Worm (Caenorhabditis elegans): ENCODE results near the gene Y73F8A.26.

Y73F8A.26 gene

ce11 chrIV:15526477-15526876, 53.0 kb downstream of the Y73F8A.26 start (continued):
- TF ChIP-seq hlh-12 (tag; optimal IDR thresholded peaks at IDR 0.05) (no peak), let-526 (GFP tag; IDR thresholded peaks at IDR 0.05) (no peak), B0019.2 (GFP tag; conservative IDR thresholded peaks at IDR 0.05) (0 out of 2 replicates have a peak, but pooled peaks have one; percentile 48), madf-8 (GFP tag; conservative IDR thresholded peaks at IDR 0.05) (peak; percentile 37), ceh-27 (GFP tag; optimal IDR thresholded peaks at IDR 0.05) (peak; percentile 62), F33H1.4 (GFP tag; IDR thresholded peaks at IDR 0.05) (peak; percentile 60), nfya-2 (GFP tag; IDR thresholded peaks at IDR 0.05) (no peak), repo-1 (tag; optimal IDR thresholded peaks at IDR 0.05) (peak; percentile 58), sdz-38 (tag; optimal IDR thresholded peaks at IDR 0.05) (no peak), madf-10 (tag; optimal IDR thresholded peaks at IDR 0.05) (peak; percentile 51), aptf-2 (GFP tag; conservative IDR thresholded peaks at IDR 0.05) (peak; percentile 67; the same call in 1 of the 2 replicates), him-1 (tag; optimal IDR thresholded peaks at IDR 0.05) (peak; percentile 54), hmg-20 (GFP tag; IDR thresholded peaks at IDR 0.05) (no peak), ZK185.1 (tag; optimal IDR thresholded peaks at IDR 0.05; ENCODE audit: poor library complexity, severe bottlenecking) (peak; percentile 88), ekl-4 (GFP tag; IDR thresholded peaks at IDR 0.05) (peak; percentile 32; the same call in 1 of the 2 replicates), ceh-40 (GFP tag; IDR thresholded peaks at IDR 0.05) (no peak), hrde-1 (tag; optimal IDR thresholded peaks at IDR 0.05; ENCODE audit: borderline replicate concordance) (peak; percentile 83), madf-3 (GFP tag; IDR thresholded peaks at IDR 0.05) (peak; percentile 75; the same call in 1 of the 2 replicates), ztf-3 (GFP tag; optimal IDR thresholded peaks at IDR 0.05) (no peak), F57A8.1 (GFP tag; optimal IDR thresholded peaks at IDR 0.05) (no peak), nhr-90 (tag; optimal IDR thresholded peaks at IDR 0.05) (no peak), nfyb-1 (GFP tag; IDR thresholded peaks at IDR 0.05) (peak; percentile 62; the same call in 1 of the 2 replicates), madf-6 (GFP tag; IDR thresholded peaks at IDR 0.05) (peak; percentile 69), ztf-28 (GFP tag; IDR thresholded peaks at IDR 0.05) (peak; percentile 74; the same call in 1 of the 2 replicates), tlf-1 (GFP tag; optimal IDR thresholded peaks at IDR 0.05) (peak; percentile 67), ceh-100 (GFP tag; IDR thresholded peaks at IDR 0.05) (peak; percentile 56), Y67H2A.10 (GFP tag; conservative IDR thresholded peaks at IDR 0.05) (0 out of 2 replicates have a peak, but pooled peaks have one; percentile 21), lsl-1 (GFP tag; optimal IDR thresholded peaks at IDR 0.05) (peak; percentile 49), gei-17 (GFP tag; optimal IDR thresholded peaks at IDR 0.05) (no peak), unc-130 (GFP tag; optimal IDR thresholded peaks at IDR 0.05) (peak; percentile 91), F23B12.7 (tag; optimal IDR thresholded peaks at IDR 0.05; ENCODE audit: insufficient read depth) (no peak), hsf-1 (GFP tag; IDR thresholded peaks at IDR 0.05) (peak; percentile 59; the same call in 1 of the 2 replicates), athp-1 (tag; optimal IDR thresholded peaks at IDR 0.05) (peak; percentile 58), lir-1 (GFP tag; conservative IDR thresholded peaks at IDR 0.05) (peak; percentile 63; the same call in 1 of the 2 replicates), rcor-1 (GFP tag; IDR thresholded peaks at IDR 0.05) (peak; percentile 86), somi-1 (GFP tag; optimal IDR thresholded peaks at IDR 0.05) (no peak), K11D2.4 (GFP tag; IDR thresholded peaks at IDR 0.05) (peak; percentile 75), lin-35 (GFP tag; optimal IDR thresholded peaks at IDR 0.05) (peak in 1 of 3 experiments; percentile 86), F22D6.2 (tag; optimal IDR thresholded peaks at IDR 0.05) (peak; percentile 22), D2030.7 (GFP tag; IDR thresholded peaks at IDR 0.05) (peak; percentile 72), ama-1 (optimal IDR thresholded peaks at IDR 0.05) (no peak), ama-1 (GFP tag; optimal IDR thresholded peaks at IDR 0.05) (no peak), ceh-58 (GFP tag; IDR thresholded peaks at IDR 0.05) (no peak), zfh-2 (GFP tag; conservative IDR thresholded peaks at IDR 0.05) (no peak), ceh-91 (GFP tag; IDR thresholded peaks at IDR 0.05) (peak; percentile 67), Y95B8A.8 (GFP tag; IDR thresholded peaks at IDR 0.05) (peak; percentile 64; the same call in 1 of the 2 replicates), tbp1 (GFP tag; optimal IDR thresholded peaks at IDR 0.05) (peak; percentile 69), F37B4.10 (GFP tag; IDR thresholded peaks at IDR 0.05) (no peak), B0336.3 (GFP tag; IDR thresholded peaks at IDR 0.05) (0 out of 2 replicates have a peak, but pooled peaks have one; percentile 35)
